Worm (Caenorhabditis elegans) whole organism, early embryonic: ENCODE data around the gene C14C10.10.

Experiments
- B0310.2 ChIP-seq: sonication (generic microtip); optimal IDR thresholded peaks from 2 replicates; lab custom pipeline; 2016; ENCODE audit warnings: mild to moderate bottlenecking, missing genetic modification characterization, missing compliant biosample characterization
- F13C5.2 ChIP-seq: sonication (generic microtip); optimal IDR thresholded peaks from 2 replicates; lab custom pipeline; 2017; ENCODE audit warnings: mild to moderate bottlenecking, missing genetic modification characterization, inconsistent platforms, missing compliant biosample characterization
- aly-1 ChIP-seq: sonication (generic microtip); optimal IDR thresholded peaks from 2 replicates; lab custom pipeline; 2016; ENCODE audit warnings: missing genetic modification characterization, missing compliant biosample characterization
- ama-1 ChIP-seq: fragments of 150-350 bp; optimal IDR thresholded peaks from 2 replicates; lab custom pipeline; 2014
- ceh-13 ChIP-seq: fragments of 200-800 bp; sonication (Bioruptor generic); optimal IDR thresholded peaks from 2 replicates; lab custom pipeline; 2018; ENCODE audit warnings: mild to moderate bottlenecking, missing genetic modification characterization, missing compliant biosample characterization
- ceh-36 ChIP-seq: sonication (generic microtip); optimal IDR thresholded peaks from 2 replicates; lab custom pipeline; 2016; ENCODE audit warnings: missing genetic modification characterization, inconsistent platforms, missing compliant biosample characterization
- ets-7 ChIP-seq: sonication (generic microtip); optimal IDR thresholded peaks from 2 replicates; lab custom pipeline; 2016; ENCODE audit warnings: missing genotype, missing genetic modification characterization, missing compliant biosample characterization
- flt-1 ChIP-seq: fragments of 200-800 bp; sonication (Bioruptor generic); IDR thresholded peaks from 2 replicates; pipeline ENCODE4 v1.3.6; 2022; ENCODE audit warnings: missing genetic modification characterization, missing compliant biosample characterization
- hmbx-1 ChIP-seq: sonication (generic microtip); optimal IDR thresholded peaks from 2 replicates; lab custom pipeline; 2016; ENCODE audit warnings: mild to moderate bottlenecking, missing genetic modification characterization, missing compliant biosample characterization
- hmg-4 ChIP-seq: fragments of 200-800 bp; sonication (Bioruptor generic); optimal IDR thresholded peaks from 2 replicates; lab custom pipeline; 2018; ENCODE audit warnings: mild to moderate bottlenecking, missing genetic modification characterization, missing compliant biosample characterization
- hnd-1 ChIP-seq: sonication (generic microtip); optimal IDR thresholded peaks from 2 replicates; lab custom pipeline; 2016; ENCODE audit warnings: missing genetic modification characterization, missing compliant biosample characterization
- pes-1 ChIP-seq: fragments of 200-800 bp; sonication (Bioruptor generic); IDR thresholded peaks from 2 replicates; pipeline ENCODE4 v1.3.6; 2022; ENCODE audit warnings: missing genetic modification reagents, missing genetic modification characterization, missing compliant biosample characterization
- scrt-1 ChIP-seq: fragments of 200-800 bp; sonication (Bioruptor generic); IDR thresholded peaks from 2 replicates; pipeline ENCODE4 v1.3.6; 2022; ENCODE audit warnings: missing genetic modification characterization, missing compliant biosample characterization
- sea-1 ChIP-seq: fragments of 200-800 bp; sonication (Bioruptor generic); conservative IDR thresholded peaks from 2 replicates; pipeline ENCODE4 v1.3.6; 2022; ENCODE audit warnings: missing genetic modification characterization, missing compliant biosample characterization
- tbx-11 ChIP-seq: fragments of 200-800 bp; sonication (Bioruptor generic); IDR thresholded peaks from 2 replicates; pipeline ENCODE4 v1.3.6; 2022; ENCODE audit warnings: missing genetic modification characterization, missing compliant biosample characterization
- tbx-37 ChIP-seq: fragments of 200-800 bp; sonication (Bioruptor generic); conservative IDR thresholded peaks from 2 replicates; pipeline ENCODE4 v1.3.6; 2022; ENCODE audit warnings: missing genetic modification reagents, missing genetic modification characterization, missing compliant biosample characterization
- tra-4 ChIP-seq: sonication (generic microtip); optimal IDR thresholded peaks from 2 replicates; lab custom pipeline; 2017; ENCODE audit warnings: missing genetic modification characterization, missing compliant biosample characterization

C14C10.10 gene

ce11 chrV:12556904-12557303 lies 42.0 kb downstream of the C14C10.10 start:
- TF ChIP-seq aly-1 (tag; lab: Kevin White, UChicago): no peak
- no peak for TF ChIP-seq hmg-4
- TF ChIP-seq B0310.2: no peak
- TF ChIP-seq F13C5.2 (tag; lab: Kevin White, UChicago): no peak
- TF ChIP-seq tbx-37 (GFP tag; lab: Robert Waterston, UW): no peak
- no peak for TF ChIP-seq scrt-1 (GFP tag; lab: Robert Waterston, UW)
- TF ChIP-seq ceh-36 (tag; lab: Kevin White, UChicago): no peak
- TF ChIP-seq ceh-13 (GFP tag; lab: Kevin White, UChicago): no peak
- TF ChIP-seq hmbx-1 (tag; lab: Kevin White, UChicago): no peak
- TF ChIP-seq ama-1 (lab: Kevin White, UChicago): no peak
- TF ChIP-seq tbx-11 (GFP tag; lab: Robert Waterston, UW): no peak
- no peak for TF ChIP-seq ets-7
- TF ChIP-seq flt-1 (GFP tag; lab: Robert Waterston, UW): no peak

DNA sequence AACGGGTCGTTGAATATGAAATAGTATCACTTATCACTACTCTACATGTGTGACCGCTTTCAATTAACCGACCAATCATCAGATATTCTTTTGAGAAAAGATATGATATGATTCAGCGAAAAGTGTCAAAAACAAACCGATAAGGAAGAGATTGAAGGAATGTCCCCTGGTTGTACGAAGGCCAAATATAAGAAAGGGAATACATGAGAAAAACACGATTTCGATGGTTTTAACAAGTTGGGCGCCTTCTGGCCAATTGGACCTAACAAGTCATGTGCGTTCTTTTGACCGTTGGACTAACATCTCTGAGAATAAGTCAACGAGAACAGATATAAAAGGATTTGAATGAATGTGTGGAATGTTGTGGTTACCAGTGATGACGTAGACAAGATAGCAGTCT lies 43.1 kb downstream of the C14C10.10 start:
- TF ChIP-seq flt-1 (GFP tag; lab: Robert Waterston, UW): no peak
- TF ChIP-seq sea-1 (GFP tag; lab: Robert Waterston, UW): no peak
- no peak for TF ChIP-seq B0310.2
- no peak for TF ChIP-seq tbx-37 (GFP tag; lab: Robert Waterston, UW)
- TF ChIP-seq aly-1 (tag; lab: Kevin White, UChicago): no peak
- no peak for TF ChIP-seq hnd-1

ce11 chrV:12554172-12555031 lies 44.5 kb downstream of the C14C10.10 start:
- no peak for TF ChIP-seq flt-1 (GFP tag; lab: Robert Waterston, UW)
- TF ChIP-seq pes-1: no peak
- TF ChIP-seq ceh-13 (GFP tag; lab: Kevin White, UChicago): no peak
- TF ChIP-seq ama-1 (lab: Kevin White, UChicago): no peak
- TF ChIP-seq ets-7: no peak
- TF ChIP-seq sea-1 (GFP tag; lab: Robert Waterston, UW): no peak
- no peak for TF ChIP-seq hnd-1
- no peak for TF ChIP-seq B0310.2

- TF ChIP-seq tbx-11 (GFP tag; lab: Robert Waterston, UW) (no peak), ceh-36 (tag; lab: Kevin White, UChicago) (no peak), pes-1 (no peak), tbx-37 (GFP tag; lab: Robert Waterston, UW) (no peak), B0310.2 (no peak), hmbx-1 (tag; lab: Kevin White, UChicago) (no peak), hnd-1 (no peak), aly-1 (tag; lab: Kevin White, UChicago) (no peak), sea-1 (GFP tag; lab: Robert Waterston, UW) (no peak), ets-7 (no peak), ceh-13 (GFP tag; lab: Kevin White, UChicago) (no peak), F13C5.2 (tag; lab: Kevin White, UChicago) (no peak), hmg-4 (no peak), tra-4 (tag; lab: Kevin White, UChicago) (no peak)
Measured at ce11 chrV:12553286-12553725, 45.6 kb downstream of the C14C10.10 start.

DNA sequence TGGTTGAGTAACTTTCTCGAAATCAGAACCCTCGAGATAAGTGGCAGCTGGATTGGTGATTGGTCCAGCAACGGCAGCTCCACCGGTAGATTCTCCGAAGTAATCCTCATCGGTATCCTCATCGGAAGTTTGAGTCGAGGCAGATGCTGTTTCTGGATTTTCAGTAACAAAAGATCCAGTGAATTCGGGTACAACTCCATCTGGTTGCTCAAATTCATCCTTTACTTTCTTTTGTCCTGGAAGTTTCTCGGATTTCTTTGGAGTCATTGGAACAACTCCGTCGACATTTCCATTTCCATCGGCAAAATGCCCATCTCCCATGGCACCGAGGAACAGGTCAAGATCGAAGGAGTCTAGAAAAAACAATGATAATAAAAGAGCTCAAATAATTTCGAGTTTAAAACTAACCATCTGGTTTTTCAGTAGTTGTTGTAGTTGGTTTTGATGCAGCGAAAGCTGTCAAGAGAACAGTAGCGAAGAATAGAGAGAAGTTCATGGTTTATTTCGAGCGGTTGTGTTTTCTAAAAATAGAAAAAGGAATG lies 46.2 kb downstream of the C14C10.10 start, which contains the start of gene F45D3.4:
Gene F45D3.4, minus strand, starts transcription at position 521 of the 542 bp plus-strand sequence.
- TF ChIP-seq tbx-11 (GFP tag; lab: Robert Waterston, UW) (no peak), sea-1 (GFP tag; lab: Robert Waterston, UW) (no peak), hmbx-1 (tag; lab: Kevin White, UChicago) (no peak), pes-1 (no peak), tbx-37 (GFP tag; lab: Robert Waterston, UW) (no peak), tra-4 (tag; lab: Kevin White, UChicago) (no peak), ets-7 (no peak)

ce11 chrV:12551638-12552478 lies 47.1 kb downstream of the C14C10.10 start:
- TF ChIP-seq hnd-1: no peak
- TF ChIP-seq tbx-11 (GFP tag; lab: Robert Waterston, UW): no peak
- no peak for TF ChIP-seq ceh-13 (GFP tag; lab: Kevin White, UChicago)
- TF ChIP-seq tbx-37 (GFP tag; lab: Robert Waterston, UW): no peak
- no peak for TF ChIP-seq B0310.2
- TF ChIP-seq aly-1 (tag; lab: Kevin White, UChicago): no peak
- TF ChIP-seq F13C5.2 (tag; lab: Kevin White, UChicago): no peak
- TF ChIP-seq flt-1 (GFP tag; lab: Robert Waterston, UW): no peak
- no peak for TF ChIP-seq hmg-4
- TF ChIP-seq ceh-36 (tag; lab: Kevin White, UChicago): no peak
- TF ChIP-seq ets-7: no peak
- TF ChIP-seq sea-1 (GFP tag; lab: Robert Waterston, UW): no peak
- TF ChIP-seq scrt-1 (GFP tag; lab: Robert Waterston, UW): no peak
- no peak for TF ChIP-seq hmbx-1 (tag; lab: Kevin White, UChicago)
- no peak for TF ChIP-seq ama-1 (lab: Kevin White, UChicago)
- TF ChIP-seq pes-1: no peak
- no peak for TF ChIP-seq tra-4 (tag; lab: Kevin White, UChicago)
